Fruit fly (Drosophila melanogaster): ENCODE results near the gene CG12662.

DNA sequence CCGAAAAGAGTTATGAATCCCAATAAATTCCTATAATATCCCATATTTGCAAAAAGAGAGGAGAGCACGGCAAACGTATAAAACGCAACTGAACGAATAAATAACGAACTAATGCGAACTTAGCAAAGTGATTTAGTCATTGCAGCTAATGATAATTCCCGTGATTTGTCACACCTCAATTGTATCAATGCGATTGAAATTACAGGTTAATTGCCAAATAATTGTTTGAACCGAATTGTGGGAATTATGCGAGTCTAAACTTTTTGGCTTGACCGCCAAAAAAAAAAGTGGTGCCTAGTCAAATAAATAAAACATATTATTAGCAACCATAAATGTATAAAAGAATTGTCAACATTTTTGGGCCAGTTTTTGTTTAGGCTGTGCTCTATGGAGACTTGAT is at the start of gene CG12662:
- TF ChIP-seq ttk (optimal IDR thresholded peaks at IDR 0.05) (no peak), psq (optimal IDR thresholded peaks at IDR 0.05) (no peak), insv (optimal IDR thresholded peaks at IDR 0.05) (no peak), h (optimal IDR thresholded peaks at IDR 0.05) (no peak), Sin3A (optimal IDR thresholded peaks at IDR 0.05) (no peak)

Measured in Kc167 (cell line).